Fruit fly (Drosophila melanogaster): ENCODE results near the gene Pburs.

The Pburs gene

DNA sequence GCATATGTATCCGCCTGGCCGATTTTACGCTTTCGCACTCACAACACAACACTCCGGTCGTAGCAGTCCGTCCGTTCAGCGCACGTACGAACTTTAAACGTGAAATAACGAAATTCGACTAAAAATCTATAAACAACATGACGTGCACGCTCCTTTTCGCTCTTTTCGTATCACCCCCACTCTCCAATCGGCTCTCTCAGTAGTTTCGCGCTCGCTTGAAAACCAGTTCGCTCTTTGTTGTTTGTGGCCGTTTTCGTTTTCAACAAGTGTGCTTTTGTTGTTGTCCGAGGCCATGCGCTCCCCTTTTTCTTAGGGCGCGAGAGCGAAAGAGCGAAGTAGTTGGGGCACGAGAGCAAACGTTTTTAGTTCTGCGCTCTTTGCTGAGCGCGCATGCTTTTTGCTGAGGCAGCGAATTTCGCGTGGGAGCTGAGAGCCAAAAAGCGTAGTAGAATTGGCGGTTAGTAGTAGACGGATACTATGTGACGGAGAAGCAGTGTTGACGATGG is 7.7 kb downstream of the Pburs start, which contains the start of gene elB (continued):
- TF ChIP-seq danr (GFP tag; IDR thresholded peaks at IDR 0.05) = no peak
- TF ChIP-seq Dfd (GFP tag; optimal IDR thresholded peaks at IDR 0.05) = no peak
- no peak for TF ChIP-seq luna (GFP tag; optimal IDR thresholded peaks at IDR 0.05)
- peak; percentile 40; the same call in 1 of the 2 replicates for TF ChIP-seq Bgb (GFP tag; IDR thresholded peaks at IDR 0.05; ENCODE audit: partially characterized antibody)
- TF ChIP-seq CG6689 (GFP tag; IDR thresholded peaks at IDR 0.05) = no peak
- no peak for TF ChIP-seq MESR4 (GFP tag; optimal IDR thresholded peaks at IDR 0.05)
- no peak for TF ChIP-seq fd3F (GFP tag; optimal IDR thresholded peaks at IDR 0.05)
- TF ChIP-seq Neu2 (GFP tag; optimal IDR thresholded peaks at IDR 0.05; ENCODE audit: borderline replicate concordance) = no peak
- no peak for TF ChIP-seq CG6765 (GFP tag; optimal IDR thresholded peaks at IDR 0.05)
- no peak for TF ChIP-seq pzg (GFP tag; optimal IDR thresholded peaks at IDR 0.05)
- TF ChIP-seq ewg (GFP tag; optimal IDR thresholded peaks at IDR 0.05) = peak; percentile 77
- TF ChIP-seq caup (GFP tag; optimal IDR thresholded peaks at IDR 0.05; ENCODE audit: severe bottlenecking) = peak; percentile 11
- no peak for TF ChIP-seq Gsc (GFP tag; IDR thresholded peaks at IDR 0.05)
- TF ChIP-seq CG7786 (GFP tag; optimal IDR thresholded peaks at IDR 0.05) = no peak
- TF ChIP-seq Hmx (GFP tag; optimal IDR thresholded peaks at IDR 0.05) = no peak
- TF ChIP-seq CG8924 (tag; optimal IDR thresholded peaks at IDR 0.05) = no peak
- TF ChIP-seq CG8944 (GFP tag; optimal IDR thresholded peaks at IDR 0.05) = no peak
- TF ChIP-seq BtbVII (GFP tag; optimal IDR thresholded peaks at IDR 0.05) = no peak
- TF ChIP-seq kni (GFP tag; optimal IDR thresholded peaks at IDR 0.05) = peak; percentile 78
- TF ChIP-seq CG16815 (GFP tag; optimal IDR thresholded peaks at IDR 0.05) = no peak
- no peak for TF ChIP-seq CG3407 (GFP tag; optimal IDR thresholded peaks at IDR 0.05)
- TF ChIP-seq Dp (GFP tag; optimal IDR thresholded peaks at IDR 0.05) = no peak
- no peak for TF ChIP-seq eyg (GFP tag; optimal IDR thresholded peaks at IDR 0.05)
- TF ChIP-seq CG18011 (GFP tag; optimal IDR thresholded peaks at IDR 0.05) = no peak
- TF ChIP-seq jumu (GFP tag; optimal IDR thresholded peaks at IDR 0.05) = no peak
- no peak for TF ChIP-seq CG6654 (GFP tag; optimal IDR thresholded peaks at IDR 0.05)
- TF ChIP-seq CG18599 (GFP tag; optimal IDR thresholded peaks at IDR 0.05) = no peak
- TF ChIP-seq HmgD (GFP tag; optimal IDR thresholded peaks at IDR 0.05) = no peak
- no peak for TF ChIP-seq Tbp (GFP tag; optimal IDR thresholded peaks at IDR 0.05)
- no peak for TF ChIP-seq Ada2b (GFP tag; IDR thresholded peaks at IDR 0.05)
- no peak for TF ChIP-seq dpn (GFP tag; optimal IDR thresholded peaks at IDR 0.05)
- TF ChIP-seq CG32767 (GFP tag; IDR thresholded peaks at IDR 0.05) = no peak; the same call in 1 of the 2 replicates
- no peak for TF ChIP-seq CG3838 (GFP tag; optimal IDR thresholded peaks at IDR 0.05)
- peak; percentile 22 for TF ChIP-seq CG31365 (tag; optimal IDR thresholded peaks at IDR 0.05)
- peak; percentile 57; the same call in 2 of the 3 replicates for TF ChIP-seq z (GFP tag; IDR thresholded peaks at IDR 0.05)
- no peak for TF ChIP-seq corto (GFP tag; optimal IDR thresholded peaks at IDR 0.05)
- TF ChIP-seq CG13424 (tag; optimal IDR thresholded peaks at IDR 0.05) = no peak
- TF ChIP-seq nmo (GFP tag; optimal IDR thresholded peaks at IDR 0.05) = no peak
- TF ChIP-seq lmd (GFP tag; IDR thresholded peaks at IDR 0.05) = no peak
- no peak for TF ChIP-seq sens (GFP tag)
- TF ChIP-seq Sox100B (GFP tag; optimal IDR thresholded peaks at IDR 0.05) = no peak
- no peak; the same call in 1 of the 2 replicates for TF ChIP-seq CG14014 (GFP tag; IDR thresholded peaks at IDR 0.05)
- no peak for TF ChIP-seq CG10209 (GFP tag; optimal IDR thresholded peaks at IDR 0.05)
- TF ChIP-seq CG4404 (GFP tag; IDR thresholded peaks at IDR 0.05) = no peak
- TF ChIP-seq CG5180 (GFP tag; optimal IDR thresholded peaks at IDR 0.05) = no peak
- 0 out of 2 replicates have a peak, but pooled peaks have one; percentile 37 for TF ChIP-seq tna (GFP tag; IDR thresholded peaks at IDR 0.05; ENCODE audit: partially characterized antibody)
- TF ChIP-seq CG14441 (GFP tag; IDR thresholded peaks at IDR 0.05) = no peak
- TF ChIP-seq pan (optimal IDR thresholded peaks at IDR 0.05) = no peak
- TF ChIP-seq pan (GFP tag; optimal IDR thresholded peaks at IDR 0.05 in 1 of 2, IDR thresholded peaks at IDR 0.05 in 1 of 2) = peak in 1 of 2 experiments; percentile 14
- TF ChIP-seq CG10267 (tag; optimal IDR thresholded peaks at IDR 0.05) = no peak
- peak; percentile 75 for TF ChIP-seq Deaf1 (tag; optimal IDR thresholded peaks at IDR 0.05)
